Fruit fly (Drosophila melanogaster) whole organism, wandering third instar larva: ENCODE results near the gene CG1847.
A peak's percentile ranks its signal among the peaks of the same experiment; 100 is the strongest.

ENCODE experiments used
- Abd-B ChIP-seq: fragments of >200 bp; optimal IDR thresholded peaks from 2 replicates; lab custom pipeline; 2017; ENCODE audit warnings: missing biosample characterization, missing genetic modification characterization
- CG32264 ChIP-seq: fragments of 200-800 bp; sonication (Bioruptor generic); optimal IDR thresholded peaks from 2 replicates; lab custom pipeline; 2016; ENCODE audit warnings: missing biosample characterization, missing genetic modification characterization
- CG9705 ChIP-seq: fragments of 200-800 bp; sonication (Bioruptor generic); optimal IDR thresholded peaks from 2 replicates; lab custom pipeline; 2018; ENCODE audit warnings: missing biosample characterization, mild to moderate bottlenecking, missing genetic modification characterization
- CrebA ChIP-seq: fragments of 200-800 bp; sonication (Bioruptor generic); optimal IDR thresholded peaks from 2 replicates; lab custom pipeline; 2016; ENCODE audit warnings: missing biosample characterization, mild to moderate bottlenecking, missing genetic modification characterization, borderline replicate concordance
- Dfd ChIP-seq: fragments of >200 bp; optimal IDR thresholded peaks from 2 replicates; lab custom pipeline; 2017; ENCODE audit warnings: missing biosample characterization, missing genetic modification characterization
- Dif ChIP-seq: fragments of 200-275, 200-300 bp; sonication (Bioruptor generic); optimal IDR thresholded peaks from 2 replicates; lab custom pipeline; 2018; ENCODE audit warnings: missing biosample characterization, missing genetic modification characterization; ENCODE audit not compliant: partially characterized antibody
- GATAd ChIP-seq: sonication (Bioruptor generic); optimal IDR thresholded peaks from 2 replicates; lab custom pipeline; 2016; ENCODE audit warnings: missing biosample characterization, missing genetic modification characterization
- HLH106 ChIP-seq: fragments of 200-800 bp; optimal IDR thresholded peaks from 3 replicates; lab custom pipeline; 2019; ENCODE audit warnings: missing biosample characterization, mild to moderate bottlenecking, missing genetic modification characterization, moderate library complexity
- Hnf4 ChIP-seq: fragments of 200-800 bp; sonication (Bioruptor generic); optimal IDR thresholded peaks from 2 replicates; lab custom pipeline; 2016; ENCODE audit warnings: missing biosample characterization, mild to moderate bottlenecking, missing genetic modification characterization
- Hr78 ChIP-seq: fragments of >200 bp; optimal IDR thresholded peaks from 2 replicates; lab custom pipeline; 2017; ENCODE audit warnings: missing biosample characterization, missing genetic modification characterization
- Hr83 ChIP-seq: fragments of 200-300 bp; sonication (Bioruptor generic); optimal IDR thresholded peaks from 2 replicates; lab custom pipeline; 2016; ENCODE audit warnings: missing biosample characterization, mild to moderate bottlenecking, missing genetic modification characterization, moderate library complexity; ENCODE audit not compliant: poor library complexity, severe bottlenecking
- Jra ChIP-seq: sonication (Bioruptor generic); optimal IDR thresholded peaks from 2 replicates; lab custom pipeline; 2016; ENCODE audit warnings: missing biosample characterization, missing genetic modification characterization
- Mio ChIP-seq: sonication (Bioruptor generic); optimal IDR thresholded peaks from 2 replicates; lab custom pipeline; 2016; ENCODE audit warnings: missing biosample characterization, missing genetic modification characterization
- Myc ChIP-seq: fragments of >200 bp; optimal IDR thresholded peaks from 2 replicates; lab custom pipeline; 2017
- N ChIP-seq: fragments of >200 bp; optimal IDR thresholded peaks from 2 replicates; lab custom pipeline; 2018; ENCODE audit warnings: missing biosample characterization, missing external identifiers, missing genetic modification characterization
- OdsH ChIP-seq: fragments of 200-800 bp; sonication (Bioruptor generic); optimal IDR thresholded peaks from 2 replicates; lab custom pipeline; 2016; ENCODE audit warnings: missing biosample characterization, mild to moderate bottlenecking, missing genetic modification characterization
- Rel ChIP-seq, 2 experiments: fragments of 200-800 bp; sonication (Bioruptor generic) in 1 of 2; optimal IDR thresholded peaks; 2 replicates in 1 of 2; 3 replicates in 1 of 2; lab custom pipeline; 2016 to 2019; ENCODE audit warnings: mild to moderate bottlenecking in 2 of 2, missing biosample characterization in 2 of 2, missing genetic modification characterization in 2 of 2, moderate library complexity in 1 of 2
- Sp1 ChIP-seq: fragments of 200-800 bp; sonication (Bioruptor generic); optimal IDR thresholded peaks from 3 replicates; lab custom pipeline; 2019; ENCODE audit warnings: missing biosample characterization, mild to moderate bottlenecking, missing genetic modification characterization, moderate library complexity
- Vsx2 ChIP-seq: fragments of 200-300, 225-300 bp; sonication (Bioruptor generic); optimal IDR thresholded peaks from 2 replicates; lab custom pipeline; 2018; ENCODE audit warnings: missing biosample characterization, missing genetic modification characterization; ENCODE audit not compliant: partially characterized antibody
- br ChIP-seq: fragments of 200-800 bp; sonication (Bioruptor generic); optimal IDR thresholded peaks from 2 replicates; lab custom pipeline; 2016; ENCODE audit warnings: missing biosample characterization, missing genetic modification characterization
- brk ChIP-seq: fragments of 200-800 bp; sonication (Bioruptor generic); optimal IDR thresholded peaks from 2 replicates; lab custom pipeline; 2016; ENCODE audit warnings: missing biosample characterization, mild to moderate bottlenecking, missing genetic modification characterization
- dl ChIP-seq, 2 experiments: fragments of 175-275, 200-275 bp in 1 of 2; fragments of 200-275 bp in 1 of 2; sonication (Bioruptor generic); optimal IDR thresholded peaks; lab custom pipeline; 2018; ENCODE audit warnings: mild to moderate bottlenecking in 2 of 2, missing biosample characterization in 2 of 2, missing genetic modification characterization in 2 of 2, moderate library complexity in 2 of 2; ENCODE audit not compliant: partially characterized antibody in 2 of 2, insufficient read depth in 1 of 2
- dmrt93B ChIP-seq: fragments of 200-800 bp; sonication (Bioruptor generic); optimal IDR thresholded peaks from 2 replicates; lab custom pipeline; 2018; ENCODE audit warnings: missing biosample characterization, mild to moderate bottlenecking, missing genetic modification characterization
- dsf ChIP-seq: sonication (Bioruptor generic); optimal IDR thresholded peaks from 2 replicates; lab custom pipeline; 2016; ENCODE audit warnings: missing biosample characterization, missing genetic modification characterization, borderline replicate concordance
- ey ChIP-seq: fragments of 200-800 bp; sonication (Bioruptor generic); optimal IDR thresholded peaks from 2 replicates; lab custom pipeline; 2016; ENCODE audit warnings: missing biosample characterization, missing genetic modification characterization
- foxo ChIP-seq, 2 experiments: fragments of 200-800 bp; sonication (Bioruptor generic); optimal IDR thresholded peaks; 2 replicates in 1 of 2; 3 replicates in 1 of 2; lab custom pipeline; 2016 to 2017; ENCODE audit warnings: missing biosample characterization in 2 of 2, missing genetic modification characterization in 2 of 2
- fru ChIP-seq: fragments of 200-800 bp; sonication (Bioruptor generic); optimal IDR thresholded peaks from 3 replicates; lab custom pipeline; 2016; ENCODE audit warnings: missing biosample characterization, mild to moderate bottlenecking, missing genetic modification characterization
- h ChIP-seq: fragments of 200-800 bp; sonication (Bioruptor generic); optimal IDR thresholded peaks from 3 replicates; lab custom pipeline; 2016; ENCODE audit warnings: missing biosample characterization, mild to moderate bottlenecking, missing genetic modification characterization
- jim ChIP-seq: fragments of 175-275, 200-325 bp; sonication (Bioruptor generic); optimal IDR thresholded peaks from 2 replicates; lab custom pipeline; 2016; ENCODE audit warnings: missing biosample characterization, mild to moderate bottlenecking, missing genetic modification characterization
- lola ChIP-seq: fragments of >200 bp; optimal IDR thresholded peaks from 2 replicates; lab custom pipeline; 2017; ENCODE audit warnings: missing biosample characterization, missing genetic modification characterization
- pan ChIP-seq: fragments of >200 bp; optimal IDR thresholded peaks from 2 replicates; lab custom pipeline; 2017
- psq ChIP-seq: fragments of 200-800 bp; sonication (Bioruptor generic); optimal IDR thresholded peaks from 3 replicates; lab custom pipeline; 2017; ENCODE audit warnings: missing biosample characterization, mild to moderate bottlenecking, missing genetic modification characterization, moderate library complexity
- rgr ChIP-seq: fragments of 200-800 bp; sonication (Bioruptor generic); optimal IDR thresholded peaks from 3 replicates; lab custom pipeline; 2016; ENCODE audit warnings: missing biosample characterization, mild to moderate bottlenecking, missing genetic modification characterization
- sage ChIP-seq: fragments of 200-800 bp; sonication (Bioruptor generic); optimal IDR thresholded peaks from 2 replicates; lab custom pipeline; 2016; ENCODE audit warnings: missing biosample characterization, mild to moderate bottlenecking, missing genetic modification characterization
- sv ChIP-seq: fragments of 200-800 bp; sonication (Bioruptor generic); optimal IDR thresholded peaks from 3 replicates; lab custom pipeline; 2016; ENCODE audit warnings: missing biosample characterization, missing genetic modification characterization
- tai ChIP-seq: sonication (Bioruptor generic); optimal IDR thresholded peaks from 2 replicates; lab custom pipeline; 2016; ENCODE audit warnings: missing biosample characterization, missing genetic modification characterization
- usp ChIP-seq: fragments of >200 bp; optimal IDR thresholded peaks from 2 replicates; lab custom pipeline; 2017; ENCODE audit warnings: missing biosample characterization, missing genetic modification characterization
- woc ChIP-seq: sonication (Bioruptor generic); optimal IDR thresholded peaks from 2 replicates; lab custom pipeline; 2016; ENCODE audit warnings: missing biosample characterization, mild to moderate bottlenecking, missing genetic modification characterization

CG1847 gene

DNA sequence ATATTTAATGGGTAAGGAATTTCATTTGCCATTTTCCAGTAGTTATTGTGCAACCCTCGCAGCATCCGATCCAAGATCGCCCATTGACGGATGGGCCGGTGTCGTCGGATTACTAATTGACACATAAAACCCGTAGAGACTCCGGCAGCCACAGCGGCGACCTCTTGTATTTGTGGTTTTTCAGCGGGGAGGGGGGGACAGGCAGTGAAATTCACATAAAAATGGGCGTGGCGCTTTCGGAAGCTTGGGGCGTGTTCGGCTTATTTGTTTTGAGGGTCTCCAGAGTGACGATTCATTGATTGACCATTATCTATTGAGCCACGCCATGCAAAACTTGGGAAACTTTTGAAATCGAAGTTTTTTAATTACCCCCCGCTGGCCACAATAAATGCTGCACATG is 19.7 kb upstream of the CG1847 start:
- TF ChIP-seq Mio (no peak), HLH106 (tag; lab: Kevin White, UChicago) (no peak), brk (GFP tag; lab: Kevin White, UChicago) (no peak), fru (GFP tag; lab: Kevin White, UChicago) (no peak), foxo (GFP tag; optimal IDR thresholded peaks at IDR 0.05; lab: Kevin White, UChicago) (no peak), Rel (GFP tag; optimal IDR thresholded peaks at IDR 0.05; lab: Kevin White, UChicago) (no peak), Rel (tag; optimal IDR thresholded peaks at IDR 0.05; lab: Kevin White, UChicago) (no peak), ey (GFP tag; lab: Kevin White, UChicago) (no peak), lola (GFP tag; lab: Kevin White, UChicago) (no peak), jim (GFP tag; lab: Kevin White, UChicago) (no peak), tai (GFP tag; lab: Kevin White, UChicago) (no peak), dsf (GFP tag; lab: Kevin White, UChicago) (no peak), dmrt93B (GFP tag; lab: Kevin White, UChicago) (no peak), pan (lab: Kevin White, UChicago) (no peak)

DNA sequence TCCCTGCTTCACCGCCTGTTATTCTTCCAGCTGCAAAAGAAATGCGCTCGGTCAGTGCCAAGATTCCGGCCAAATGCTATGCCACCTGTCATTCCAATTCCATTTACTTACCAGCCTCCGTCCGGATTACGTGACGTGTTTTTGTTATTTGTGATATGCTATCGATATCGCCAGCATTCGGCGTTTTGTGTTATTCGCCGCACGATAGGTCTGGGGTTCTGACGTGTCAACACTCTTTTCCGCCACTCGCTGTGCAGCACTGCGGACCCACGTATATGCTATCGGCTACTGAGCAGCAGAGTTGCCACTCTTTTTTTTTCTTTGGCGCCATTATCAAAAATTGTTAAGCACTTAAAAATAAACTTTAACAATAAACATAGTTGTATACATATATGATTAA is 16.7 kb upstream of the CG1847 start, which contains the start of gene p24-1:
TSS of gene p24-1 (minus strand) at position 221 of the 400 bp plus-strand sequence.
- TF ChIP-seq Hr78 (GFP tag; lab: Kevin White, UChicago) (no peak), GATAd (GFP tag; lab: Kevin White, UChicago) (no peak), CrebA (GFP tag; lab: Kevin White, UChicago) (no peak), CG9705 (GFP tag; lab: Kevin White, UChicago) (no peak), sv (GFP tag; lab: Kevin White, UChicago) (peak; percentile 24), Jra (GFP tag; lab: Kevin White, UChicago) (peak; percentile 55), CG32264 (peak; percentile 25), OdsH (GFP tag; lab: Kevin White, UChicago) (peak; percentile 34), HLH106 (tag; lab: Kevin White, UChicago) (peak; percentile 36), sage (GFP tag; lab: Kevin White, UChicago) (no peak), Dfd (no peak), pan (lab: Kevin White, UChicago) (no peak), dl (GFP tag; optimal IDR thresholded peaks at IDR 0.05; lab: Kevin White, UChicago; ENCODE audit: insufficient read depth in 1 of 2, partially characterized antibody in 2 of 2) (no peak), br (GFP tag; lab: Kevin White, UChicago) (peak; percentile 53), Dif (GFP tag; lab: Kevin White, UChicago) (no peak), dsf (GFP tag; lab: Kevin White, UChicago) (no peak), rgr (peak; percentile 75), woc (GFP tag; lab: Kevin White, UChicago) (no peak), dmrt93B (GFP tag; lab: Kevin White, UChicago) (peak; percentile 29), Sp1 (GFP tag; lab: Kevin White, UChicago) (peak; percentile 33), Hnf4 (peak; percentile 86), Rel (GFP tag; optimal IDR thresholded peaks at IDR 0.05; lab: Kevin White, UChicago) (no peak), Rel (tag; optimal IDR thresholded peaks at IDR 0.05; lab: Kevin White, UChicago) (peak; percentile 54), Hr83 (GFP tag; lab: Kevin White, UChicago) (peak; percentile 91), Mio (no peak), brk (GFP tag; lab: Kevin White, UChicago) (no peak), foxo (GFP tag; optimal IDR thresholded peaks at IDR 0.05; lab: Kevin White, UChicago) (peak in 1 of 2 experiments; percentile 69), psq (peak; percentile 50), N (GFP tag; lab: Kevin White, UChicago) (no peak), Vsx2 (GFP tag; lab: Kevin White, UChicago) (no peak), tai (GFP tag; lab: Kevin White, UChicago) (no peak), ey (GFP tag; lab: Kevin White, UChicago) (peak; percentile 41), lola (GFP tag; lab: Kevin White, UChicago) (no peak), usp (GFP tag; lab: Kevin White, UChicago) (no peak), jim (GFP tag; lab: Kevin White, UChicago) (no peak), fru (GFP tag; lab: Kevin White, UChicago) (peak; percentile 36), h (GFP tag; lab: Kevin White, UChicago) (peak; percentile 73), Myc (lab: Kevin White, UChicago) (peak; percentile 21), Abd-B (no peak)
